Fruit fly (Drosophila melanogaster) ovary, adult (tissue): Measurements from ENCODE around the gene CG43051.

ENCODE experiments used
- CG17801 ChIP-seq: fragments of 200-800 bp; optimal IDR thresholded peaks from 2 replicates; lab custom pipeline; 2019; ENCODE audit warnings: missing biosample characterization, mild to moderate bottlenecking, missing genetic modification characterization, moderate library complexity; ENCODE audit not compliant: partially characterized antibody

The CG43051 gene

dm6 chr2L:12519216-12519615, 11.5 kb downstream of the CG43051 start:
- TF ChIP-seq CG17801 (GFP tag; lab: Kevin White, UChicago), result no peak

dm6 chr2L:12520254-12520653, 12.5 kb downstream of the CG43051 start:
- no peak for TF ChIP-seq CG17801 (GFP tag; lab: Kevin White, UChicago)

- TF ChIP-seq CG17801 (GFP tag; lab: Kevin White, UChicago), result peak; percentile 49
These were observed 13.2 kb downstream of the CG43051 start for dm6 chr2L:12520780-12521526.

- TF ChIP-seq CG17801 (GFP tag; lab: Kevin White, UChicago), result no peak
These were observed 14.0 kb downstream of the CG43051 start for dm6 chr2L:12521527-12522292.

- no peak for TF ChIP-seq CG17801 (GFP tag; lab: Kevin White, UChicago)
These were observed 16.4 kb downstream of the CG43051 start for dm6 chr2L:12524139-12524538.

dm6 chr2L:12527590-12527989, 19.9 kb downstream of the CG43051 start:
- TF ChIP-seq CG17801 (GFP tag; lab: Kevin White, UChicago), result no peak

dm6 chr2L:12528376-12528775, 20.6 kb downstream of the CG43051 start:
- TF ChIP-seq CG17801 (GFP tag; lab: Kevin White, UChicago), result no peak

dm6 chr2L:12529029-12529948, 21.6 kb downstream of the CG43051 start:
- no peak for TF ChIP-seq CG17801 (GFP tag; lab: Kevin White, UChicago)

dm6 chr2L:12529949-12530849, 22.5 kb downstream of the CG43051 start:
- no peak for TF ChIP-seq CG17801 (GFP tag; lab: Kevin White, UChicago)

dm6 chr2L:12532628-12533027, 24.9 kb downstream of the CG43051 start:
- TF ChIP-seq CG17801 (GFP tag; lab: Kevin White, UChicago), result no peak

dm6 chr2L:12533671-12534402, 26.1 kb downstream of the CG43051 start:
- TF ChIP-seq CG17801 (GFP tag; lab: Kevin White, UChicago), result no peak

dm6 chr2L:12535637-12536038, 27.9 kb downstream of the CG43051 start:
- TF ChIP-seq CG17801 (GFP tag; lab: Kevin White, UChicago), result peak; percentile 10

dm6 chr2L:12539334-12539733, 31.6 kb downstream of the CG43051 start:
- no peak for TF ChIP-seq CG17801 (GFP tag; lab: Kevin White, UChicago)
